Worm (Caenorhabditis elegans) whole organism, young adult: Measurements from ENCODE around the gene F07A11.4.

ENCODE experiments used
- B0035.1 ChIP-seq: sonication (generic microtip); optimal IDR thresholded peaks from 2 replicates; lab custom pipeline; 2016; ENCODE audit warnings: missing genetic modification characterization, mild to moderate bottlenecking, missing compliant biosample characterization, missing genotype, missing genetic modification reagents
- B0261.1 ChIP-seq: sonication (generic microtip); optimal IDR thresholded peaks from 2 replicates; lab custom pipeline; 2016; ENCODE audit warnings: mild to moderate bottlenecking, missing genetic modification characterization, moderate library complexity, missing compliant biosample characterization
- B0336.3 ChIP-seq: fragments of 200-800 bp; sonication (Bioruptor generic); IDR thresholded peaks from 2 replicates; pipeline ENCODE4 v1.3.6; 2022; ENCODE audit warnings: missing genetic modification characterization, missing compliant biosample characterization
- C06A6.2 ChIP-seq: fragments of 200-800 bp; sonication (Bioruptor generic); conservative IDR thresholded peaks from 2 replicates; pipeline ENCODE4 v1.3.6; 2022; ENCODE audit warnings: missing genetic modification characterization, missing compliant biosample characterization
- D2030.7 ChIP-seq: fragments of 200-800 bp; sonication (Bioruptor generic); IDR thresholded peaks from 2 replicates; pipeline ENCODE4 v1.3.6; 2022; ENCODE audit warnings: missing genetic modification reagents, missing genetic modification characterization, missing compliant biosample characterization
- F52B5.7 ChIP-seq: sonication (generic microtip); optimal IDR thresholded peaks from 2 replicates; lab custom pipeline; 2016; ENCODE audit warnings: mild to moderate bottlenecking, missing genetic modification characterization, missing compliant biosample characterization
- F57A8.1 ChIP-seq: fragments of 200-800 bp; sonication (Bioruptor generic); optimal IDR thresholded peaks from 2 replicates; lab custom pipeline; 2018; ENCODE audit warnings: mild to moderate bottlenecking, missing genetic modification characterization, moderate library complexity, missing compliant biosample characterization
- F57C9.4 ChIP-seq: sonication (generic microtip); optimal IDR thresholded peaks from 2 replicates; lab custom pipeline; 2017; ENCODE audit warnings: mild to moderate bottlenecking, missing genetic modification characterization, missing compliant biosample characterization
- T07F8.4 ChIP-seq: sonication (generic microtip); optimal IDR thresholded peaks from 2 replicates; lab custom pipeline; 2016; ENCODE audit warnings: mild to moderate bottlenecking, missing genetic modification characterization, moderate library complexity, missing compliant biosample characterization
- Y53F4B.3 ChIP-seq: fragments of 200-800 bp; sonication (Bioruptor generic); IDR thresholded peaks from 2 replicates; pipeline ENCODE4 v1.3.6; 2022; ENCODE audit warnings: missing genetic modification reagents, missing genetic modification characterization, missing compliant biosample characterization
- Y53G8AR.9 ChIP-seq: fragments of 200-800 bp; sonication (Bioruptor generic); conservative IDR thresholded peaks from 2 replicates; pipeline ENCODE4 v1.3.6; 2022; ENCODE audit warnings: missing genetic modification reagents, missing genetic modification characterization, missing compliant biosample characterization
- atf-7 ChIP-seq: sonication (generic microtip); optimal IDR thresholded peaks from 2 replicates; lab custom pipeline; 2017; ENCODE audit warnings: mild to moderate bottlenecking, missing genetic modification characterization, missing compliant biosample characterization
- athp-1 ChIP-seq: sonication (generic microtip); optimal IDR thresholded peaks from 2 replicates; lab custom pipeline; 2017; ENCODE audit warnings: mild to moderate bottlenecking, missing genetic modification characterization, missing compliant biosample characterization
- attf-5 ChIP-seq: fragments of 200-800 bp; sonication (Bioruptor generic); optimal IDR thresholded peaks from 2 replicates; lab custom pipeline; 2018; ENCODE audit warnings: mild to moderate bottlenecking, missing genetic modification characterization, missing compliant biosample characterization
- ccch-3 ChIP-seq: fragments of 200-800 bp; sonication (Bioruptor generic); optimal IDR thresholded peaks from 2 replicates; lab custom pipeline; 2018; ENCODE audit warnings: mild to moderate bottlenecking, missing genetic modification characterization, missing compliant biosample characterization
- cebp-1 ChIP-seq, 2 experiments: fragments of 200-800 bp in 1 of 2; sonication (Bioruptor generic) in 1 of 2; sonication (generic microtip) in 1 of 2; IDR thresholded peaks in 1 of 2; optimal IDR thresholded peaks in 1 of 2; 2 replicates each; pipeline versions ENCODE4 v1.3.6 to Lab custom; 2017 to 2022; ENCODE audit warnings: missing compliant biosample characterization in 2 of 2, missing genetic modification characterization in 2 of 2, mild to moderate bottlenecking in 1 of 2, missing genetic modification reagents in 1 of 2, moderate library complexity in 1 of 2
- ceh-27 ChIP-seq: fragments of 200-800 bp; sonication (Bioruptor generic); optimal IDR thresholded peaks from 2 replicates; lab custom pipeline; 2018; ENCODE audit warnings: mild to moderate bottlenecking, missing genetic modification characterization, moderate library complexity, missing compliant biosample characterization
- ceh-79 ChIP-seq: sonication (generic microtip); optimal IDR thresholded peaks from 2 replicates; lab custom pipeline; 2017; ENCODE audit warnings: mild to moderate bottlenecking, missing genetic modification characterization, missing compliant biosample characterization
- chd-7 ChIP-seq: sonication (generic microtip); optimal IDR thresholded peaks from 2 replicates; lab custom pipeline; 2016; ENCODE audit warnings: mild to moderate bottlenecking, missing genetic modification characterization, moderate library complexity, missing compliant biosample characterization
- dox-1 ChIP-seq: fragments of 200-800 bp; sonication (Bioruptor generic); IDR thresholded peaks from 2 replicates; pipeline ENCODE4 v1.3.6; 2022; ENCODE audit warnings: missing genetic modification reagents, missing genetic modification characterization, missing compliant biosample characterization
- efl-1 ChIP-seq: fragments of 150-350 bp; optimal IDR thresholded peaks from 2 replicates; lab custom pipeline; 2014; ENCODE audit warnings: missing biosample characterization, missing genetic modification reagents, missing genetic modification characterization
- ekl-4 ChIP-seq: fragments of 200-800 bp; sonication (Bioruptor generic); IDR thresholded peaks from 2 replicates; pipeline ENCODE4 v1.3.6; 2022; ENCODE audit warnings: missing genetic modification reagents, missing genetic modification characterization, missing compliant biosample characterization
- fkh-3 ChIP-seq: sonication (generic microtip); optimal IDR thresholded peaks from 2 replicates; lab custom pipeline; 2016; ENCODE audit warnings: mild to moderate bottlenecking, missing genetic modification characterization, missing compliant biosample characterization
- him-1 ChIP-seq: sonication (generic microtip); optimal IDR thresholded peaks from 2 replicates; lab custom pipeline; 2016; ENCODE audit warnings: missing genotype, missing genetic modification reagents, missing genetic modification characterization, missing compliant biosample characterization
- hrde-1 ChIP-seq: sonication (generic microtip); optimal IDR thresholded peaks from 2 replicates; lab custom pipeline; 2016; ENCODE audit warnings: missing genetic modification characterization, mild to moderate bottlenecking, missing compliant biosample characterization, moderate library complexity, missing genotype, missing genetic modification reagents, borderline replicate concordance
- hsf-1 ChIP-seq: fragments of 200-800 bp; sonication (Bioruptor generic); IDR thresholded peaks from 2 replicates; pipeline ENCODE4 v1.3.6; 2022; ENCODE audit warnings: missing genetic modification reagents, missing genetic modification characterization, missing compliant biosample characterization
- lin-54 ChIP-seq: fragments of 200-800 bp; sonication (Bioruptor generic); optimal IDR thresholded peaks from 2 replicates; lab custom pipeline; 2018; ENCODE audit warnings: mild to moderate bottlenecking, missing genetic modification characterization, missing compliant biosample characterization
- lsy-27 ChIP-seq: sonication (generic microtip); optimal IDR thresholded peaks from 2 replicates; lab custom pipeline; 2017; ENCODE audit warnings: missing genetic modification characterization, mild to moderate bottlenecking, missing compliant biosample characterization, antibody characterized with exemption, missing genotype, borderline replicate concordance; ENCODE audit not compliant: insufficient read depth
- madf-10 ChIP-seq: sonication (generic microtip); optimal IDR thresholded peaks from 2 replicates; lab custom pipeline; 2016; ENCODE audit warnings: mild to moderate bottlenecking, missing genetic modification characterization, missing compliant biosample characterization
- mel-28 ChIP-seq: sonication (generic microtip); optimal IDR thresholded peaks from 2 replicates; lab custom pipeline; 2016; ENCODE audit warnings: borderline replicate concordance, mild to moderate bottlenecking, missing genetic modification characterization, missing compliant biosample characterization
- mes-4 ChIP-seq: sonication (generic microtip); optimal IDR thresholded peaks from 2 replicates; lab custom pipeline; 2016; ENCODE audit warnings: missing genotype, missing genetic modification characterization, missing compliant biosample characterization
- nhr-120 ChIP-seq: fragments of 200-800 bp; sonication (Bioruptor generic); IDR thresholded peaks from 2 replicates; pipeline ENCODE4 v1.3.6; 2022; ENCODE audit warnings: missing genetic modification characterization, missing compliant biosample characterization
- nhr-179 ChIP-seq: sonication (generic microtip); optimal IDR thresholded peaks from 2 replicates; lab custom pipeline; 2016; ENCODE audit warnings: mild to moderate bottlenecking, missing genetic modification characterization, missing compliant biosample characterization
- nhr-80 ChIP-seq: sonication (generic microtip); optimal IDR thresholded peaks from 2 replicates; lab custom pipeline; 2016; ENCODE audit warnings: missing genetic modification characterization, missing compliant biosample characterization
- nhr-90 ChIP-seq: sonication (generic microtip); optimal IDR thresholded peaks from 2 replicates; lab custom pipeline; 2016; ENCODE audit warnings: missing genotype, mild to moderate bottlenecking, missing genetic modification characterization, missing compliant biosample characterization
- rcor-1 ChIP-seq: fragments of 200-800 bp; sonication (Bioruptor generic); IDR thresholded peaks from 2 replicates; pipeline ENCODE4 v1.3.6; 2022; ENCODE audit warnings: missing genetic modification reagents, missing genetic modification characterization, missing compliant biosample characterization
- rec-8 ChIP-seq, 2 experiments: sonication (generic microtip); optimal IDR thresholded peaks; 2 replicates each; lab custom pipeline; 2016; ENCODE audit warnings: mild to moderate bottlenecking in 2 of 2, missing genetic modification characterization in 2 of 2, missing genetic modification reagents in 2 of 2, missing genotype in 2 of 2, missing biosample characterization in 1 of 2, missing compliant biosample characterization in 1 of 2, moderate library complexity in 1 of 2
- rpc-1 ChIP-seq, 2 experiments: fragments of 150-350 bp in 1 of 2; sonication (generic microtip) in 1 of 2; optimal IDR thresholded peaks; 2 replicates each; lab custom pipeline; 2014 to 2018; ENCODE audit warnings: missing biosample characterization in 1 of 2, missing genetic modification characterization in 1 of 2, missing genetic modification reagents in 1 of 2, missing genotype in 1 of 2
- snpc-1.3 ChIP-seq: sonication (generic microtip); optimal IDR thresholded peaks from 2 replicates; lab custom pipeline; 2017; ENCODE audit warnings: missing genetic modification characterization, mild to moderate bottlenecking, missing compliant biosample characterization, antibody characterized with exemption, moderate library complexity, missing genotype, missing genetic modification reagents; ENCODE audit not compliant: insufficient read depth
- snpc-4 ChIP-seq, 5 experiments: fragments of 150-350 bp in 1 of 5; sonication (generic microtip) in 4 of 5; optimal IDR thresholded peaks; 2 replicates each; lab custom pipeline; 2014 to 2018; ENCODE audit warnings: missing genetic modification characterization in 5 of 5, missing biosample characterization in 3 of 5, antibody characterized with exemption in 2 of 5, mild to moderate bottlenecking in 2 of 5, missing compliant biosample characterization in 2 of 5, missing genotype in 2 of 5, moderate library complexity in 2 of 5, missing genetic modification reagents in 1 of 5
- sptf-2 ChIP-seq: fragments of 200-800 bp; sonication (Bioruptor generic); optimal IDR thresholded peaks from 2 replicates; lab custom pipeline; 2018; ENCODE audit warnings: mild to moderate bottlenecking, missing genetic modification characterization, missing compliant biosample characterization
- tbx-9 ChIP-seq: sonication (generic microtip); optimal IDR thresholded peaks from 2 replicates; lab custom pipeline; 2016; ENCODE audit warnings: borderline replicate concordance, missing genetic modification characterization, inconsistent platforms, missing compliant biosample characterization
- zfh-2 ChIP-seq: fragments of 200-800 bp; sonication (Bioruptor generic); conservative IDR thresholded peaks from 2 replicates; pipeline ENCODE4 v1.3.6; 2022; ENCODE audit warnings: missing genetic modification reagents, missing genetic modification characterization, missing compliant biosample characterization
- ztf-22 ChIP-seq: fragments of 200-800 bp; sonication (Bioruptor generic); optimal IDR thresholded peaks from 2 replicates; lab custom pipeline; 2018; ENCODE audit warnings: mild to moderate bottlenecking, missing genetic modification characterization, moderate library complexity, missing compliant biosample characterization
- ztf-28 ChIP-seq: fragments of 200-800 bp; sonication (Bioruptor generic); IDR thresholded peaks from 2 replicates; pipeline ENCODE4 v1.3.6; 2022; ENCODE audit warnings: missing genetic modification reagents, missing genetic modification characterization, missing compliant biosample characterization
- ztf-3 ChIP-seq: fragments of 200-800 bp; sonication (Bioruptor generic); optimal IDR thresholded peaks from 2 replicates; lab custom pipeline; 2018; ENCODE audit warnings: mild to moderate bottlenecking, missing genetic modification characterization, missing compliant biosample characterization

F07A11.4 gene

ce11 chrII:11650975-11651588, 50.3 kb downstream of the F07A11.4 start, which contains the start of gene coa-7 (continued):
- TF ChIP-seq mes-4 (tag; lab: Kevin White, UChicago) (peak; percentile 19), Y53G8AR.9 (GFP tag; lab: Robert Waterston, UW) (peak; percentile 74), ccch-3 (GFP tag; lab: Kevin White, UChicago) (no peak), B0261.1 (no peak), hsf-1 (GFP tag; lab: Robert Waterston, UW) (peak; percentile 55; the same call in 1 of the 2 replicates), F52B5.7 (tag; lab: Kevin White, UChicago) (peak; percentile 77), F57A8.1 (no peak), ceh-27 (GFP tag; lab: Kevin White, UChicago) (no peak), fkh-3 (tag; lab: Kevin White, UChicago) (no peak), ztf-3 (GFP tag; lab: Kevin White, UChicago) (no peak), zfh-2 (GFP tag; lab: Robert Waterston, UW) (no peak), nhr-90 (tag; lab: Kevin White, UChicago) (no peak), mel-28 (tag; lab: Kevin White, UChicago) (no peak), C06A6.2 (GFP tag; lab: Robert Waterston, UW) (no peak), attf-5 (GFP tag; lab: Kevin White, UChicago) (peak; percentile 16), lin-54 (GFP tag; lab: Kevin White, UChicago) (peak; percentile 13), rcor-1 (GFP tag; lab: Robert Waterston, UW) (no peak), tbx-9 (tag; lab: Kevin White, UChicago) (peak; percentile 44), Y53F4B.3 (GFP tag; lab: Robert Waterston, UW) (no peak), rpc-1 (optimal IDR thresholded peaks at IDR 0.05; lab: Kevin White, UChicago) (no peak), rpc-1 (tag; optimal IDR thresholded peaks at IDR 0.05; lab: Kevin White, UChicago) (no peak), F57C9.4 (no peak), B0035.1 (tag; lab: Kevin White, UChicago) (no peak), nhr-120 (GFP tag; lab: Robert Waterston, UW) (no peak), him-1 (tag; lab: Kevin White, UChicago) (peak; percentile 26), rec-8 (tag; optimal IDR thresholded peaks at IDR 0.05; lab: Kevin White, UChicago) (peak in 1 of 2 experiments; percentile 42), snpc-4 (GFP tag; optimal IDR thresholded peaks at IDR 0.05; lab: Kevin White, UChicago) (no peak), snpc-4 (tag; optimal IDR thresholded peaks at IDR 0.05; lab: Kevin White, UChicago) (no peak), cebp-1 (GFP tag; IDR thresholded peaks at IDR 0.05; lab: Robert Waterston, UW) (no peak), cebp-1 (tag; optimal IDR thresholded peaks at IDR 0.05; lab: Kevin White, UChicago) (peak; percentile 40), athp-1 (peak; percentile 73), ekl-4 (peak; percentile 7; the same call in 1 of the 2 replicates), madf-10 (tag; lab: Kevin White, UChicago) (no peak), nhr-179 (no peak), sptf-2 (GFP tag; lab: Kevin White, UChicago) (no peak), nhr-80 (tag; lab: Kevin White, UChicago) (no peak), ceh-79 (tag; lab: Kevin White, UChicago) (peak; percentile 65), chd-7 (tag; lab: Kevin White, UChicago) (peak; percentile 70), ztf-22 (GFP tag; lab: Kevin White, UChicago) (no peak), efl-1 (GFP tag; lab: Kevin White, UChicago) (no peak), atf-7 (peak; percentile 25), T07F8.4 (tag; lab: Kevin White, UChicago) (no peak), B0336.3 (GFP tag; lab: Robert Waterston, UW) (peak; percentile 84), hrde-1 (no peak), lsy-27 (no peak), D2030.7 (GFP tag; lab: Robert Waterston, UW) (no peak; the same call in 1 of the 2 replicates), dox-1 (no peak), snpc-1.3 (tag; lab: Kevin White, UChicago) (no peak), ztf-28 (GFP tag; lab: Robert Waterston, UW) (no peak)
